Fruit fly (Drosophila melanogaster): ENCODE results near the gene CG13312.

Gene CG13312

DNA sequence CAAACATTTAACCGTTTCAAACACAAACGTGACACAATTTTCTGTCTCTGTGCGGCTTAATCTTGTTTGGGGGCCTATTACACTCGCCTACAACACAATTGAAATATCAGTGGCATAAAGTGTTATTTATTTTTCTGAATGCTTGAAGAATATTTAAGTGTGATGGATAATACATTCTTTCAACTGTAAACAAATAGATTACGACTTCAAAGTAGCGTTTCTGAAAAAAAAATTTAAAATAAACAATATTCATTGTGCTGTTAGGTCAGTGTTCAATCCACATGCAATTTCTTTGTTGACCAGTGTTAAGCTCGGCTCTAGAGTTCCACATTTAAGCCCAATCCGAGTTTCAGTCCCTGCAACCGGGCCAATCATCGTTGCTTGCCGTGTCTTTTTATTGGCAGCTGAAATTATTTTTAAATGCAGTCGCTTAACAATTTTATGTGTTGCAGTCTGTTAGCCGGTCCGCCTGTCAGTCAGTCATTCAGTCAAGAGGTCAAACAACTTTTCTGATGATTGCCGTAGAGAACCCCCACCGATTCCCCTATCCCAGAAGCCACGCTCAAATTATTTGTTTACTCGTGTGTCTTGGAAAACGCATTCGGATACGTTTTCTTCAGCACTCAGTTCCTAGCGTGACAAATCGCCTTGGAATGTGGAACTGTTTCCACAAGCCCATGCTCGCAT is 33.9 kb downstream of the CG13312 start (continued):
- no peak for TF ChIP-seq tll (GFP tag; optimal IDR thresholded peaks at IDR 0.05)
- no peak for TF ChIP-seq D (optimal IDR thresholded peaks at IDR 0.05)
- peak; percentile 62 for TF ChIP-seq D (GFP tag; optimal IDR thresholded peaks at IDR 0.05)
- no peak for TF ChIP-seq tna (GFP tag; IDR thresholded peaks at IDR 0.05; ENCODE audit: partially characterized antibody)
- peak; percentile 31; the same call in 1 of the 2 replicates for TF ChIP-seq ro (GFP tag; IDR thresholded peaks at IDR 0.05)
- TF ChIP-seq da (GFP tag; optimal IDR thresholded peaks at IDR 0.05) = no peak
- no peak for TF ChIP-seq sc (optimal IDR thresholded peaks at IDR 0.05)
- TF ChIP-seq sc (GFP tag; optimal IDR thresholded peaks at IDR 0.05) = peak; percentile 66

DNA sequence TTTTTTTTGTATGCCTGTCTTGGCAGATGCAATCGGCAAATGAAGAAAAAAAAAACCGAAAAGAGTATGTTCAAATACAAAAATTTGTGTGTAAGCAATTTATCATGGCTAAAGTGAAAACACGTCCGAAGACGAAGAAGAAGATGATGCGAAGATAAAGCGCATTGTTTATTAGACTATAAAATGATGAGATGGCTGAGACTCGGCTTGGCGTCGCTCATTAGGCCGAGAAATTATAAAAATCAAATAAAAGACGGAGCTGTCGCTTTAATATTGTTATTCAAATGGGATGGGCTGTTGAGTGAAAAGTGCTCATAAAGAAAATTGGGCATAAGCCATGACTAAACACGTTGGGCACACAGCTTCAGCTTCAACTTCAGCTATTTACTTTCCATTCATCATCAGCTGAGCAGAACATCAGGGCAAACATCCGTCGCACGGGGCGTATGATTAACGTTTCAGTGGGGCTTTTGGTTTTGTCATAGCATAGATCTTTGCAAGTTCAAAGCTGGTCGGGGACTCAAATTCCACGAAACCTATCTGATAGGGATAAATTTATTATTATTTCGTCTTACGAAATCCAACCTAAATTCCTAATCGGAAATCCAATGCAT is 36.3 kb downstream of the CG13312 start:
- TF ChIP-seq CG18619 (GFP tag; optimal IDR thresholded peaks at IDR 0.05) (no peak), CG8281 (tag; optimal IDR thresholded peaks at IDR 0.05) (no peak), oc (tag; optimal IDR thresholded peaks at IDR 0.05) (peak; percentile 87), jing (GFP tag; optimal IDR thresholded peaks at IDR 0.05) (no peak), TFAM (GFP tag; optimal IDR thresholded peaks at IDR 0.05) (no peak), trem (tag; optimal IDR thresholded peaks at IDR 0.05) (no peak), org-1 (GFP tag; optimal IDR thresholded peaks at IDR 0.05) (no peak), CG15479 (GFP tag; optimal IDR thresholded peaks at IDR 0.05) (no peak), CG17359 (tag; optimal IDR thresholded peaks at IDR 0.05) (peak; percentile 5), CG7745 (tag; optimal IDR thresholded peaks at IDR 0.05) (no peak), cad (GFP tag; optimal IDR thresholded peaks at IDR 0.05) (no peak), CG6791 (GFP tag; IDR thresholded peaks at IDR 0.05; ENCODE audit: partially characterized antibody) (no peak), pan (optimal IDR thresholded peaks at IDR 0.05) (no peak), pan (GFP tag; optimal IDR thresholded peaks at IDR 0.05 in 1 of 2, IDR thresholded peaks at IDR 0.05 in 1 of 2) (no peak), Xrp1 (GFP tag; IDR thresholded peaks at IDR 0.05) (peak; percentile 17; the same call in 1 of the 2 replicates), CG10366 (GFP tag; IDR thresholded peaks at IDR 0.05) (no peak), CG8290 (GFP tag; optimal IDR thresholded peaks at IDR 0.05) (no peak), CG8290 (tag; optimal IDR thresholded peaks at IDR 0.05) (peak in 1 of 2 experiments; percentile 2), sens (GFP tag) (peak; percentile 75), amos (GFP tag; IDR thresholded peaks at IDR 0.05; ENCODE audit: partially characterized antibody) (no peak), eve (GFP tag; optimal IDR thresholded peaks at IDR 0.05) (no peak), CG13894 (tag; optimal IDR thresholded peaks at IDR 0.05) (no peak), onecut (GFP tag; IDR thresholded peaks at IDR 0.05) (no peak), sug (tag; optimal IDR thresholded peaks at IDR 0.05) (no peak), CG10274 (GFP tag; optimal IDR thresholded peaks at IDR 0.05) (no peak), CG1602 (GFP tag; optimal IDR thresholded peaks at IDR 0.05) (no peak), CG31441 (GFP tag; IDR thresholded peaks at IDR 0.05) (no peak), Chrac-16 (GFP tag; optimal IDR thresholded peaks at IDR 0.05) (no peak), Hmr (GFP tag; optimal IDR thresholded peaks at IDR 0.05) (no peak), lmd (GFP tag; IDR thresholded peaks at IDR 0.05) (no peak), Sox102F (GFP tag; optimal IDR thresholded peaks at IDR 0.05) (no peak), grn (GFP tag; optimal IDR thresholded peaks at IDR 0.05) (no peak), Ptx1 (GFP tag; IDR thresholded peaks at IDR 0.05) (no peak), CG9215 (GFP tag; IDR thresholded peaks at IDR 0.05) (no peak), ara (GFP tag; IDR thresholded peaks at IDR 0.05) (no peak), schlank (tag; optimal IDR thresholded peaks at IDR 0.05) (no peak), z (GFP tag; IDR thresholded peaks at IDR 0.05) (0 out of 3 replicates have a peak, but pooled peaks have one; percentile 52), mam (GFP tag; optimal IDR thresholded peaks at IDR 0.05) (no peak), pb (GFP tag; optimal IDR thresholded peaks at IDR 0.05) (no peak), Blimp-1 (GFP tag; optimal IDR thresholded peaks at IDR 0.05) (peak; percentile 28), Asciz (GFP tag; optimal IDR thresholded peaks at IDR 0.05) (peak; percentile 8)
